Worm (Caenorhabditis elegans) whole organism, L1 larva: ENCODE data around the gene cal-1.

ENCODE experiments used
- C04F5.9 ChIP-seq: sonication (generic microtip); optimal IDR thresholded peaks from 2 replicates; lab custom pipeline; 2016; ENCODE audit warnings: missing genetic modification characterization, missing compliant biosample characterization
- Y116A8C.19 ChIP-seq: sonication (generic microtip); optimal IDR thresholded peaks from 2 replicates; lab custom pipeline; 2016; ENCODE audit warnings: missing compliant biosample characterization, missing genetic modification characterization, borderline replicate concordance
- aha-1 ChIP-seq: fragments of 150-350 bp; optimal IDR thresholded peaks from 2 replicates; lab custom pipeline; 2014; ENCODE audit warnings: missing biosample characterization, missing genetic modification characterization
- alr-1 ChIP-seq: fragments of 200-800 bp; sonication (Bioruptor generic); optimal IDR thresholded peaks from 2 replicates; lab custom pipeline; 2018; ENCODE audit warnings: borderline replicate concordance, mild to moderate bottlenecking, missing genetic modification characterization, missing compliant biosample characterization
- aly-2 ChIP-seq: fragments of 150-350 bp; optimal IDR thresholded peaks from 2 replicates; lab custom pipeline; 2014; ENCODE audit warnings: missing biosample characterization, missing genetic modification characterization
- ama-1 ChIP-seq: fragments of 150-350 bp; optimal IDR thresholded peaks from 2 replicates; lab custom pipeline; 2014
- blmp-1 ChIP-seq: fragments of 150-350 bp; optimal IDR thresholded peaks from 2 replicates; lab custom pipeline; 2014; ENCODE audit warnings: missing biosample characterization, missing genetic modification characterization
- ceh-63 ChIP-seq: fragments of 200-800 bp; sonication (Bioruptor generic); optimal IDR thresholded peaks from 2 replicates; lab custom pipeline; 2018; ENCODE audit warnings: mild to moderate bottlenecking, missing genetic modification characterization, missing compliant biosample characterization
- ceh-82 ChIP-seq, 3 experiments: fragments of 150-350 bp in 1 of 3; sonication (generic microtip) in 2 of 3; optimal IDR thresholded peaks; 2 replicates each; lab custom pipeline; 2014 to 2017; ENCODE audit warnings: missing biosample characterization in 3 of 3, missing genetic modification characterization in 3 of 3
- ceh-90 ChIP-seq: sonication (generic microtip); optimal IDR thresholded peaks from 2 replicates; lab custom pipeline; 2016; ENCODE audit warnings: missing genetic modification characterization, missing compliant biosample characterization
- dsc-1 ChIP-seq: sonication (generic microtip); optimal IDR thresholded peaks from 2 replicates; lab custom pipeline; 2016; ENCODE audit warnings: mild to moderate bottlenecking, missing genetic modification characterization, missing compliant biosample characterization
- efl-1 ChIP-seq, 4 experiments: fragments of 150-350 bp; optimal IDR thresholded peaks in 3 of 4; peaks in 1 of 4; 1 replicate in 1 of 4; 2 replicates in 3 of 4; lab custom pipeline; 2014; ENCODE audit warnings: missing biosample characterization in 2 of 4, missing genetic modification characterization in 2 of 4, missing genetic modification reagents in 2 of 4
- egl-13 ChIP-seq: sonication (generic microtip); optimal IDR thresholded peaks from 2 replicates; lab custom pipeline; 2016; ENCODE audit warnings: missing genotype, missing genetic modification reagents, missing genetic modification characterization, missing compliant biosample characterization
- egl-27 ChIP-seq, 2 experiments: fragments of 150-350 bp in 1 of 2; sonication (generic microtip); optimal IDR thresholded peaks; 3 replicates each; lab custom pipeline; 2017 to 2018; ENCODE audit warnings: missing biosample characterization in 2 of 2, missing genetic modification characterization in 2 of 2, missing genetic modification reagents in 2 of 2
- elt-2 ChIP-seq: sonication (generic microtip); optimal IDR thresholded peaks from 2 replicates; lab custom pipeline; 2016; ENCODE audit warnings: missing genetic modification characterization, mild to moderate bottlenecking, inconsistent platforms, missing compliant biosample characterization, missing genetic modification reagents
- elt-3 ChIP-seq, 6 experiments: fragments of 150-350 bp in 1 of 6; sonication (generic microtip); optimal IDR thresholded peaks; 2 replicates each; lab custom pipeline; 2017 to 2018; ENCODE audit warnings: missing biosample characterization in 6 of 6, missing genetic modification characterization in 6 of 6, inconsistent platforms in 1 of 6
- fkh-10 ChIP-seq: sonication (generic microtip); optimal IDR thresholded peaks from 2 replicates; lab custom pipeline; 2017; ENCODE audit warnings: missing biosample characterization, missing genetic modification reagents, missing genetic modification characterization
- fkh-8 ChIP-seq: sonication (generic microtip); optimal IDR thresholded peaks from 2 replicates; lab custom pipeline; 2016; ENCODE audit warnings: mild to moderate bottlenecking, missing genetic modification characterization, missing compliant biosample characterization
- grh-1 ChIP-seq: fragments of 200-800 bp; sonication (Bioruptor generic); IDR thresholded peaks from 2 replicates; pipeline ENCODE4 v1.3.6; 2022; ENCODE audit warnings: missing genetic modification reagents, missing genetic modification characterization, missing compliant biosample characterization
- hlh-17 ChIP-seq: fragments of 200-800 bp; sonication (Bioruptor generic); optimal IDR thresholded peaks from 2 replicates; lab custom pipeline; 2018; ENCODE audit warnings: missing genetic modification characterization, mild to moderate bottlenecking, missing compliant biosample characterization, moderate library complexity, borderline replicate concordance
- isw-1 ChIP-seq: fragments of 200-800 bp; sonication (Bioruptor generic); IDR thresholded peaks from 2 replicates; pipeline ENCODE4 v1.3.6; 2022; ENCODE audit warnings: missing genetic modification characterization, missing compliant biosample characterization
- lin-14 ChIP-seq: fragments of 200-800 bp; sonication (Bioruptor generic); optimal IDR thresholded peaks from 2 replicates; lab custom pipeline; 2018; ENCODE audit warnings: mild to moderate bottlenecking, missing genetic modification characterization, moderate library complexity, missing compliant biosample characterization
- lin-39 ChIP-seq: fragments of 150-350 bp; optimal IDR thresholded peaks from 2 replicates; lab custom pipeline; 2014; ENCODE audit warnings: missing biosample characterization, missing genetic modification reagents, missing genetic modification characterization
- lsy-2 ChIP-seq, 2 experiments: fragments of 150-350 bp; optimal IDR thresholded peaks; 2 replicates each; lab custom pipeline; 2014; ENCODE audit warnings: missing biosample characterization in 2 of 2, missing genetic modification characterization in 2 of 2
- mef-2 ChIP-seq: fragments of 150-350 bp; optimal IDR thresholded peaks from 2 replicates; lab custom pipeline; 2014; ENCODE audit warnings: missing biosample characterization, missing genetic modification characterization
- mep-1 ChIP-seq: fragments of 150-350 bp; optimal IDR thresholded peaks from 2 replicates; lab custom pipeline; 2014; ENCODE audit warnings: missing biosample characterization, missing genetic modification characterization
- nhr-11 ChIP-seq: fragments of 150-350 bp; optimal IDR thresholded peaks from 2 replicates; lab custom pipeline; 2014; ENCODE audit warnings: missing biosample characterization, missing genetic modification characterization
- nhr-19 ChIP-seq: fragments of 200-800 bp; sonication (Bioruptor generic); conservative IDR thresholded peaks from 2 replicates; pipeline ENCODE4 v1.3.6; 2022; ENCODE audit warnings: missing genetic modification characterization, missing compliant biosample characterization
- nhr-20 ChIP-seq: sonication (generic microtip); optimal IDR thresholded peaks from 2 replicates; lab custom pipeline; 2016; ENCODE audit warnings: mild to moderate bottlenecking, missing genetic modification characterization, missing compliant biosample characterization
- nhr-47 ChIP-seq: sonication (generic microtip); optimal IDR thresholded peaks from 2 replicates; lab custom pipeline; 2016; ENCODE audit warnings: mild to moderate bottlenecking, missing genetic modification characterization, moderate library complexity, missing compliant biosample characterization
- nhr-71 ChIP-seq: sonication (generic microtip); optimal IDR thresholded peaks from 2 replicates; lab custom pipeline; 2016; ENCODE audit warnings: mild to moderate bottlenecking, missing genetic modification characterization, moderate library complexity, missing compliant biosample characterization
- nhr-77 ChIP-seq: fragments of 150-350 bp; optimal IDR thresholded peaks from 2 replicates; lab custom pipeline; 2014; ENCODE audit warnings: missing biosample characterization, missing genetic modification characterization
- nhr-84 ChIP-seq: sonication (generic microtip); optimal IDR thresholded peaks from 2 replicates; lab custom pipeline; 2017; ENCODE audit warnings: missing biosample characterization, missing genetic modification characterization
- nhr-85 ChIP-seq: sonication (generic microtip); peaks from one replicate; lab custom pipeline; 2016; ENCODE audit warnings: missing genetic modification characterization, inconsistent platforms, missing compliant biosample characterization
- pax-3 ChIP-seq: fragments of 200-800 bp; sonication (Bioruptor generic); optimal IDR thresholded peaks from 2 replicates; lab custom pipeline; 2018; ENCODE audit warnings: mild to moderate bottlenecking, missing genetic modification characterization, moderate library complexity, missing compliant biosample characterization
- rnt-1 ChIP-seq: sonication (generic microtip); optimal IDR thresholded peaks from 2 replicates; lab custom pipeline; 2016; ENCODE audit warnings: mild to moderate bottlenecking, missing genetic modification characterization, moderate library complexity, missing compliant biosample characterization
- sup-37 ChIP-seq: fragments of 200-800 bp; sonication (Bioruptor generic); optimal IDR thresholded peaks from 2 replicates; lab custom pipeline; 2018; ENCODE audit warnings: mild to moderate bottlenecking, missing genetic modification characterization, missing compliant biosample characterization
- swsn-7 ChIP-seq: sonication (generic microtip); optimal IDR thresholded peaks from 2 replicates; lab custom pipeline; 2016; ENCODE audit warnings: missing genetic modification characterization, missing compliant biosample characterization
- tbx-2 ChIP-seq: sonication (generic microtip); optimal IDR thresholded peaks from 2 replicates; lab custom pipeline; 2016; ENCODE audit warnings: missing genetic modification characterization, missing compliant biosample characterization
- unc-130 ChIP-seq: fragments of 150-350 bp; optimal IDR thresholded peaks from 2 replicates; lab custom pipeline; 2017; ENCODE audit warnings: missing biosample characterization, missing genetic modification characterization, inconsistent platforms
- unc-86 ChIP-seq: sonication (generic microtip); optimal IDR thresholded peaks from 2 replicates; lab custom pipeline; 2016; ENCODE audit warnings: missing genetic modification characterization, missing compliant biosample characterization
- xbp-1 ChIP-seq: sonication (generic microtip); optimal IDR thresholded peaks from 2 replicates; lab custom pipeline; 2016; ENCODE audit warnings: missing genetic modification characterization, missing compliant biosample characterization
- zag-1 ChIP-seq: fragments of 150-350 bp; optimal IDR thresholded peaks from 2 replicates; lab custom pipeline; 2014; ENCODE audit warnings: missing biosample characterization, missing genetic modification characterization

Gene cal-1

DNA sequence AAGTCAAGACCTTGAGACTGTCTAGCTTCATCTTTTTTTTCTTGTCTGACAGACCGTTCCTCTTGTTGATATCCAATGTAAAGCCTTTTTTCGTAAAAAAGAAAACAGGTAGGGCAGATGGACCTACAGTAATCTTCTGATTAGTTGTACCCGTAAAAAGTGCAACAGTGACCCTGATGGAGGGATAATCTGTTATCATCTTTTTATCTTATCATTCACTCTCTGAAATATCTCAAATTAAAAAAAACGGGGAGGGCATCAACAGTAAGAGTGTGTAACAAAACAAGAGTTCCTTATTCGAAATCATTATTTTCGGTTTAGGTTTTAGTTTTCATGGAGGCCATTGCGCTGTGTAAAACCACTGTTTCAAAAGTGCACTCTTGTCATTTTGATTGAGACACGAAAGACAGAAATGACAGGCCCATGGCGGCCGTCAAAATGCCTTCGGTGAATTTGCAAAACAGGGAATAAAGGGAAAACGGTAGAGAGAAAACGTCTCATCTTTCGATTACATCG, 16.6 kb upstream of the cal-1 start:
- TF ChIP-seq isw-1, result no peak
- TF ChIP-seq fkh-8 (tag; lab: Kevin White, UChicago), result no peak
- TF ChIP-seq efl-1 (optimal IDR thresholded peaks at IDR 0.05; lab: Kevin White, UChicago), result no peak
- TF ChIP-seq efl-1 (GFP tag; optimal IDR thresholded peaks at IDR 0.05 in 1 of 2; lab: Kevin White, UChicago), result peak in 1 of 2 experiments; percentile 22
- no peak for TF ChIP-seq hlh-17 (GFP tag; lab: Kevin White, UChicago)
- TF ChIP-seq aly-2 (tag; lab: Kevin White, UChicago), result no peak
- no peak for TF ChIP-seq xbp-1 (tag; lab: Kevin White, UChicago)
- no peak for TF ChIP-seq ceh-63
- TF ChIP-seq egl-27 (tag; optimal IDR thresholded peaks at IDR 0.05; lab: Kevin White, UChicago), result no peak
- TF ChIP-seq nhr-11 (tag; lab: Kevin White, UChicago), result no peak
- TF ChIP-seq nhr-77 (tag; lab: Kevin White, UChicago), result no peak
- TF ChIP-seq nhr-20, result peak; percentile 23
- peak; percentile 75 for TF ChIP-seq nhr-85 (tag; lab: Kevin White, UChicago)
- no peak for TF ChIP-seq Y116A8C.19 (tag; lab: Kevin White, UChicago)
- TF ChIP-seq mep-1, result no peak
- no peak for TF ChIP-seq unc-86 (tag; lab: Kevin White, UChicago)
- peak; percentile 7 for TF ChIP-seq rnt-1 (tag; lab: Kevin White, UChicago)
- peak in 5 of 6 experiments; percentile 63 to 86 (median 80) for TF ChIP-seq elt-3 (tag; optimal IDR thresholded peaks at IDR 0.05; lab: Kevin White, UChicago)
- TF ChIP-seq lin-14 (GFP tag; lab: Kevin White, UChicago), result peak; percentile 49
- no peak for TF ChIP-seq mef-2 (tag; lab: Kevin White, UChicago)
- TF ChIP-seq alr-1 (tag; lab: Kevin White, UChicago), result no peak
- peak; percentile 92 for TF ChIP-seq blmp-1
- TF ChIP-seq nhr-47 (tag; lab: Kevin White, UChicago), result no peak
- no peak for TF ChIP-seq ama-1 (lab: Kevin White, UChicago)
- TF ChIP-seq egl-13, result no peak
- TF ChIP-seq sup-37 (GFP tag; lab: Kevin White, UChicago), result no peak

DNA sequence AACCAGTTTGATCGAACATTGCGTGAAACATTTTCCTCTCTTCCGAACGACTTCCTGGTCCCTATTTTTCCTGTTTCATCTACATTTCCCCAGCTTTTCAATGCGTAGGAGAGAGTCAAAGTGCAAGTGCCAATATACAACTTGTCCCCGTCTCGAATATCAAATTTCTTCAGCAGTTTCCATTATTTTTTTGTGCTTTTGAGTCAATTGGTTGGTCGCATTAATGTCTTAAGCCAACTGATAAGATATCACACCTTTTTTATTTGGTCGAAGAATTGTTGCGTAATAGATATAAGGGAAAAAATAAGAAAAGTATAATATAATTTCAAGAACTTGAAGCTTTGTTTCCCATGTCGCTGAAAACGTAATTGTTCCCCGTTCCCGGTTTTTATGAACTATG, 15.3 kb upstream of the cal-1 start:
- TF ChIP-seq aha-1 (tag; lab: Kevin White, UChicago) (no peak), elt-2 (peak; percentile 57)
- TF ChIP-seq, all 84 proteins: peak for 1

- TF ChIP-seq nhr-47 (tag; lab: Kevin White, UChicago), result peak; percentile 65
- peak; percentile 69 for TF ChIP-seq nhr-71 (tag; lab: Kevin White, UChicago)
- peak; percentile 31 for TF ChIP-seq nhr-20
- no peak for TF ChIP-seq Y116A8C.19 (tag; lab: Kevin White, UChicago)
- no peak for TF ChIP-seq C04F5.9 (tag; lab: Kevin White, UChicago)
- no peak for TF ChIP-seq lin-39 (tag; lab: Kevin White, UChicago)
- peak; percentile 46 for TF ChIP-seq lin-14 (GFP tag; lab: Kevin White, UChicago)
- TF ChIP-seq ceh-90, result no peak
- TF ChIP-seq nhr-11 (tag; lab: Kevin White, UChicago), result peak; percentile 48
- TF ChIP-seq zag-1 (tag; lab: Kevin White, UChicago), result no peak
- TF ChIP-seq hlh-17 (GFP tag; lab: Kevin White, UChicago), result no peak
- peak; percentile 14 for TF ChIP-seq pax-3 (tag; lab: Kevin White, UChicago)
- peak; percentile 77 for TF ChIP-seq fkh-8 (tag; lab: Kevin White, UChicago)
- peak; percentile 36 for TF ChIP-seq dsc-1 (tag; lab: Kevin White, UChicago)
Measured at ce11 chrV:12531084-12531483, 14.0 kb upstream of the cal-1 start.

- TF ChIP-seq ceh-82 (tag; optimal IDR thresholded peaks at IDR 0.05; lab: Kevin White, UChicago) (peak in 1 of 3 experiments; percentile 25), nhr-71 (tag; lab: Kevin White, UChicago) (peak; percentile 40), unc-130 (tag; lab: Kevin White, UChicago) (no peak), lsy-2 (tag; optimal IDR thresholded peaks at IDR 0.05; lab: Kevin White, UChicago) (peak in 1 of 2 experiments; percentile 33), fkh-8 (tag; lab: Kevin White, UChicago) (peak; percentile 16), unc-86 (tag; lab: Kevin White, UChicago) (peak; percentile 70), fkh-10 (peak; percentile 94), blmp-1 (peak; percentile 6), grh-1 (GFP tag; lab: Robert Waterston, UW) (no peak), nhr-47 (tag; lab: Kevin White, UChicago) (peak; percentile 44), tbx-2 (tag; lab: Kevin White, UChicago) (peak; percentile 20), efl-1 (optimal IDR thresholded peaks at IDR 0.05; lab: Kevin White, UChicago) (no peak), efl-1 (GFP tag; optimal IDR thresholded peaks at IDR 0.05 in 1 of 2; lab: Kevin White, UChicago) (peak in 1 of 2 experiments; percentile 87), mep-1 (peak; percentile 45), egl-13 (peak; percentile 62), swsn-7 (peak; percentile 18), lin-14 (GFP tag; lab: Kevin White, UChicago) (peak; percentile 88), nhr-19 (GFP tag; lab: Robert Waterston, UW) (no peak), nhr-84 (tag; lab: Kevin White, UChicago) (no peak)
Measured at ce11 chrV:12530129-12530528, 13.1 kb upstream of the cal-1 start.
